Worm (Caenorhabditis elegans) whole organism, mixed stage, embryonic: Measurements from ENCODE around the gene T02H6.8.
A peak's percentile ranks its signal among the peaks of the same experiment; 100 is the strongest.

ENCODE experiments used
- bed-3 ChIP-seq: fragments of 200-800 bp; sonication (Bioruptor generic); optimal IDR thresholded peaks from 3 replicates; lab custom pipeline; 2018; ENCODE audit warnings: mild to moderate bottlenecking, missing genetic modification characterization, moderate library complexity, missing compliant biosample characterization
- blmp-1 ChIP-seq: fragments of 150-350 bp; optimal IDR thresholded peaks from 2 replicates; lab custom pipeline; 2014; ENCODE audit warnings: missing biosample characterization, missing genetic modification characterization
- ceh-39 ChIP-seq: fragments of 150-350 bp; optimal IDR thresholded peaks from 2 replicates; lab custom pipeline; 2014; ENCODE audit warnings: missing biosample characterization, missing genetic modification characterization
- ceh-83 ChIP-seq: fragments of 200-800 bp; sonication (Bioruptor generic); optimal IDR thresholded peaks from 2 replicates; lab custom pipeline; 2018; ENCODE audit warnings: mild to moderate bottlenecking, missing genetic modification characterization, missing compliant biosample characterization
- ces-1 ChIP-seq: fragments of 150-350 bp; optimal IDR thresholded peaks from 2 replicates; lab custom pipeline; 2014; ENCODE audit warnings: missing biosample characterization, missing genetic modification reagents, missing genetic modification characterization
- cnd-1 ChIP-seq: fragments of 200-800 bp; sonication (Bioruptor generic); optimal IDR thresholded peaks from 2 replicates; lab custom pipeline; 2018; ENCODE audit warnings: mild to moderate bottlenecking, missing genetic modification characterization, missing compliant biosample characterization
- drap-1 ChIP-seq: fragments of 200-800 bp; sonication (Bioruptor generic); optimal IDR thresholded peaks from 3 replicates; lab custom pipeline; 2018; ENCODE audit warnings: mild to moderate bottlenecking, missing genetic modification characterization, missing compliant biosample characterization
- elt-1 ChIP-seq: sonication (generic microtip); optimal IDR thresholded peaks from 2 replicates; lab custom pipeline; 2017; ENCODE audit warnings: missing genetic modification characterization, mild to moderate bottlenecking, missing compliant biosample characterization, antibody characterized with exemption, moderate library complexity, borderline replicate concordance; ENCODE audit not compliant: insufficient read depth
- flh-1 ChIP-seq: fragments of 200-800 bp; sonication (Bioruptor generic); optimal IDR thresholded peaks from 2 replicates; lab custom pipeline; 2018; ENCODE audit warnings: mild to moderate bottlenecking, missing genetic modification characterization, moderate library complexity, missing compliant biosample characterization
- ham-2 ChIP-seq: fragments of 200-800 bp; sonication (Bioruptor generic); optimal IDR thresholded peaks from 2 replicates; lab custom pipeline; 2018; ENCODE audit warnings: mild to moderate bottlenecking, missing genetic modification characterization, missing compliant biosample characterization
- hlh-1 ChIP-seq: fragments of 150-350 bp; optimal IDR thresholded peaks from 2 replicates; lab custom pipeline; 2014; ENCODE audit warnings: missing biosample characterization, missing genetic modification reagents, missing genetic modification characterization
- lin-13 ChIP-seq: fragments of 150-350 bp; optimal IDR thresholded peaks from 2 replicates; lab custom pipeline; 2014; ENCODE audit warnings: missing biosample characterization, missing genetic modification characterization
- lsy-2 ChIP-seq: fragments of 150-350 bp; optimal IDR thresholded peaks from 2 replicates; lab custom pipeline; 2014; ENCODE audit warnings: missing biosample characterization, missing genetic modification characterization
- mab-5 ChIP-seq: fragments of 150-350 bp; optimal IDR thresholded peaks from 2 replicates; lab custom pipeline; 2014; ENCODE audit warnings: missing biosample characterization, missing genetic modification characterization
- mep-1 ChIP-seq: fragments of 150-350 bp; optimal IDR thresholded peaks from 2 replicates; lab custom pipeline; 2017; ENCODE audit warnings: missing biosample characterization, missing genetic modification reagents, missing genetic modification characterization, inconsistent platforms
- mls-2 ChIP-seq: sonication (generic microtip); optimal IDR thresholded peaks from 2 replicates; lab custom pipeline; 2016; ENCODE audit warnings: mild to moderate bottlenecking, missing genetic modification characterization, moderate library complexity, missing compliant biosample characterization
- nhr-12 ChIP-seq: fragments of 150-350 bp; optimal IDR thresholded peaks from 2 replicates; lab custom pipeline; 2014; ENCODE audit warnings: missing biosample characterization, missing genetic modification characterization
- nhr-2 ChIP-seq: fragments of 150-350 bp; optimal IDR thresholded peaks from 2 replicates; lab custom pipeline; 2014; ENCODE audit warnings: missing biosample characterization, missing genetic modification characterization
- nhr-237 ChIP-seq: fragments of 150-350 bp; optimal IDR thresholded peaks from 2 replicates; lab custom pipeline; 2014; ENCODE audit warnings: missing biosample characterization, missing genetic modification characterization
- nhr-76 ChIP-seq: sonication (generic microtip); optimal IDR thresholded peaks from 2 replicates; lab custom pipeline; 2017; ENCODE audit warnings: missing biosample characterization, missing genetic modification characterization
- pha-4 ChIP-seq: fragments of 150-350 bp; optimal IDR thresholded peaks from 2 replicates; lab custom pipeline; 2018; ENCODE audit warnings: missing biosample characterization, missing genetic modification reagents, missing genetic modification characterization
- sem-2 ChIP-seq: fragments of 200-800 bp; sonication (Bioruptor generic); optimal IDR thresholded peaks from 2 replicates; lab custom pipeline; 2018; ENCODE audit warnings: mild to moderate bottlenecking, missing genetic modification characterization, missing compliant biosample characterization
- snpc-4 ChIP-seq: fragments of 150-350 bp; optimal IDR thresholded peaks from 2 replicates; lab custom pipeline; 2014; ENCODE audit warnings: missing biosample characterization, missing genetic modification characterization
- sptf-1 ChIP-seq: sonication (generic microtip); optimal IDR thresholded peaks from 2 replicates; lab custom pipeline; 2017; ENCODE audit warnings: mild to moderate bottlenecking, missing genetic modification characterization, moderate library complexity, missing compliant biosample characterization
- tbx-8 ChIP-seq: fragments of 200-800 bp; sonication (Bioruptor generic); optimal IDR thresholded peaks from 2 replicates; lab custom pipeline; 2018; ENCODE audit warnings: mild to moderate bottlenecking, missing genetic modification characterization, moderate library complexity, missing compliant biosample characterization
- unc-120 ChIP-seq: sonication (generic microtip); optimal IDR thresholded peaks from 2 replicates; lab custom pipeline; 2017; ENCODE audit warnings: missing genetic modification characterization, missing compliant biosample characterization; ENCODE audit not compliant: poor library complexity, severe bottlenecking
- unc-62 ChIP-seq: fragments of 150-350 bp; optimal IDR thresholded peaks from 2 replicates; lab custom pipeline; 2014; ENCODE audit warnings: missing biosample characterization, missing genetic modification reagents, missing genetic modification characterization
- zip-8 ChIP-seq: fragments of 150-350 bp; optimal IDR thresholded peaks from 2 replicates; lab custom pipeline; 2014; ENCODE audit warnings: missing biosample characterization, missing genetic modification characterization
- ztf-11 ChIP-seq: fragments of 150-350 bp; optimal IDR thresholded peaks from 2 replicates; lab custom pipeline; 2014; ENCODE audit warnings: missing biosample characterization, missing genetic modification characterization

Gene T02H6.8

DNA sequence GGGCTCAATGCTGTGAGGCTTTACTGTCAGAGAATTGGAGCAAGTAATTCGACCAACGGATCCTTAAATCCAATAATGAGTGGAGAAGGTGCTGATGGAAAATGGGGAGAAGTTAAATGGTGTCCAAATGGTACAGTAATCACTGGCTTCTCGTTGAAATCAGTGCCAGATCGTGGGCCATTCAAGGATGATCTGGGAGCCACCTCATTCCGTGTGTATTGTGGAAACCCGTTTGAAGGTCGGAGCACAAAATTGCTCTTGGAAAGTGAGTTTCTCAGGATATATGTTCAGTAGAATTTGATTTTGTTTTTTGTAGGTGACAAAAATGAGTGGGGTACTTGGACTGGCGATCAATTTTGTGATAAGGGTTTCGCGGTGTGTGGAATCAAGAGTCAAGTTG lies 4.8 kb upstream of the T02H6.8 start:
- TF ChIP-seq bed-3 (no peak), ces-1 (GFP tag; lab: Kevin White, UChicago) (no peak), snpc-4 (tag; lab: Kevin White, UChicago) (no peak), ceh-83 (GFP tag; lab: Kevin White, UChicago) (no peak), ham-2 (GFP tag; lab: Kevin White, UChicago) (no peak), mep-1 (tag; lab: Kevin White, UChicago) (no peak), sem-2 (GFP tag; lab: Kevin White, UChicago) (no peak), blmp-1 (tag; lab: Kevin White, UChicago) (no peak), unc-120 (tag; lab: Kevin White, UChicago) (no peak), mls-2 (no peak), nhr-76 (tag; lab: Kevin White, UChicago) (no peak), nhr-237 (no peak), unc-62 (GFP tag; lab: Kevin White, UChicago) (no peak), zip-8 (tag; lab: Kevin White, UChicago) (no peak), drap-1 (no peak), lin-13 (tag; lab: Kevin White, UChicago) (no peak)

DNA sequence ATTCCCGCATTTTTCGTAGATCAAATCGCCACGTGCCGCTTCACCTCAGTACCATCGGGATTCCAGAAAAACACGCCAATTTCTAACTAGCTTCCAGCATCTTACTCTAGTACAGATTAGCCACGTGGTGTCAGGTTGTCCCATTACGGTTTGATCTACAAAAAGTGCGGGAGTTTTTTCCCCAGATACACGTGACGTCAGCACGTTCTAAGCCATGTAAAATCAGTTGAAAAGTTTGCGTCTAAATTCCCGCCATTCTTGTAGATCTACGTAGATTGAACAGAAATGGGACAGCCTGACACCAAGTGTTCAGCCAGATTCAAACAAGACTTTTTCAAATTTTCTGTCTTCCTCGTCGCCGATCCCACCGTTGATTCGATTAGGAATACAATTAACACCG lies 2.1 kb upstream of the T02H6.8 start, which contains the start of gene T02H6.9:
Gene T02H6.9 (plus strand): TSS at position 301 of the 400 bp plus-strand sequence.
- TF ChIP-seq sem-2 (GFP tag; lab: Kevin White, UChicago) (no peak), nhr-237 (no peak), pha-4 (tag; lab: Kevin White, UChicago) (no peak), snpc-4 (tag; lab: Kevin White, UChicago) (no peak), tbx-8 (GFP tag; lab: Kevin White, UChicago) (no peak), ceh-83 (GFP tag; lab: Kevin White, UChicago) (no peak), unc-62 (GFP tag; lab: Kevin White, UChicago) (no peak), nhr-2 (no peak), hlh-1 (tag; lab: Kevin White, UChicago) (no peak), lsy-2 (tag; lab: Kevin White, UChicago) (no peak), ces-1 (GFP tag; lab: Kevin White, UChicago) (no peak), sptf-1 (tag; lab: Kevin White, UChicago) (no peak), ceh-39 (tag; lab: Kevin White, UChicago) (no peak), drap-1 (no peak), blmp-1 (tag; lab: Kevin White, UChicago) (no peak), ham-2 (GFP tag; lab: Kevin White, UChicago) (no peak)

DNA sequence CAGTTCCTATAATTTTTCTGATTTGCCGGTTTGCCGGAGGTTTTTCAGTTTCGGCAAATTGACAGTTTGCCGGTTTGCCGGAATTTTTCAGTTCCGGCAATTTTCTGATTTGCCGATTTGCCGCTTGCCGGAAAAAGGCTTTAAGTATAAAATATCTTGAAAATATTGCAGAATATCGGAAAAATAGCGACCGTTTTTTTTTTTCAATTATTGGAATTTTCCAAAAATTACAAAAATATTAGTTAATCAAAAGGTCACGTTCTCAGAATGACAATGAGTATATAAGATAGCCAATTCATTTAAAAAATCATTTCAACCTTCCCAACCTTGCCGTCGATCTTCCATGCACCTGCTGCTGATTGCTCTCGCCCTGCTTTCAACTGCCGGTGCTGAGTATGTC lies 1.7 kb downstream of the T02H6.8 start, which contains the start of gene T02H6.7:
Gene T02H6.7 (plus strand): TSS at position 301 of the 400 bp plus-strand sequence.
- no peak for TF ChIP-seq ces-1 (GFP tag; lab: Kevin White, UChicago)
- TF ChIP-seq flh-1 (GFP tag; lab: Kevin White, UChicago), result no peak
- TF ChIP-seq hlh-1 (tag; lab: Kevin White, UChicago), result no peak
- TF ChIP-seq nhr-2, result no peak
- TF ChIP-seq zip-8 (tag; lab: Kevin White, UChicago), result no peak
- TF ChIP-seq lin-13 (tag; lab: Kevin White, UChicago), result no peak
- TF ChIP-seq nhr-237, result no peak
- TF ChIP-seq mls-2, result no peak
- TF ChIP-seq mab-5 (tag; lab: Kevin White, UChicago), result no peak
- TF ChIP-seq ceh-39 (tag; lab: Kevin White, UChicago), result no peak

DNA sequence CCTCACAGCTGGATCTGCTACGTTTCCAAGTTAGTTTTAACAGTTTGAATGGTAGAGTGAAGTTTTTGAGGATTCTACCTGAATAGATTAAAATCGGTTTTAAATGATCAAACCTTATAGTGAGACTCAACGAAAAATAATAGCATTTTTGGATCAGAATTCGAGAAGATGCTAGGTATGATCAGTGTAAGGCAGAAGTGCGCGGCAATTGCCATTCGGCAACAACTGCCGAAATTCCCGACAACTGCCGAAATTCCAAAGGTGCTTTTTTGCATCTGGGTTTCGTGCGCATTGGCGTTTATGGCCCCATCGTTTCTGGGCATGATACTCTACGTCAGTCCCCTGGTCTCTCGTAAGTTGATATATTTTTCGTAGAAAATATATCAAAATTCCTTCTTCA lies 2.8 kb downstream of the T02H6.8 start, which contains the start of gene T02H6.6:
Gene T02H6.6 (plus strand): TSS at position 301 of the 400 bp plus-strand sequence.
- no peak for TF ChIP-seq mab-5 (tag; lab: Kevin White, UChicago)
- TF ChIP-seq hlh-1 (tag; lab: Kevin White, UChicago), result peak; percentile 63
- TF ChIP-seq, all 35 proteins: peak for 1

DNA sequence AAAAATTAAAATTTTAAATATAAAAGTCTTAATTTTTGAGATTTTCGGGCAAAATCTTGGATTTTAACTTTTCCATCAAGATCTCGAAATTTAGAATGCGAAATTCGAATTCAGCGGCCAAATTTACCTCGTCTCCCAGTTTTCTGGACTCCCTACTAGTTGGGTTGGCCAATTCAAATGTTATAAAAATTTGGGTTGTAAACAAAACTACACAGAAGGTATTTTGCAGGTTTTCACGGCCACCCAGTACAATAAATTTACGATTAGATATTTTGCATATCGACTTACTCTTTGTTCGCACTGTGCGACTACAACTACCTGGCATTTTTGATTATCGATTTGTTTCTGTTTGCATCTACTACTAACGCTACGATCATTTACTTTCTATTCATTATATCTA lies 4.2 kb downstream of the T02H6.8 start, which contains the start of gene T02H6.5:
Gene T02H6.5 (plus strand): TSS at position 301 of the 400 bp plus-strand sequence.
- TF ChIP-seq lsy-2 (tag; lab: Kevin White, UChicago) (no peak), nhr-12 (no peak), ces-1 (GFP tag; lab: Kevin White, UChicago) (no peak), bed-3 (no peak), lin-13 (tag; lab: Kevin White, UChicago) (no peak), blmp-1 (tag; lab: Kevin White, UChicago) (no peak), nhr-2 (no peak), cnd-1 (tag; lab: Kevin White, UChicago) (no peak), pha-4 (tag; lab: Kevin White, UChicago) (no peak), elt-1 (tag; lab: Kevin White, UChicago) (no peak), nhr-76 (tag; lab: Kevin White, UChicago) (no peak), tbx-8 (GFP tag; lab: Kevin White, UChicago) (no peak), flh-1 (GFP tag; lab: Kevin White, UChicago) (no peak), ztf-11 (no peak), ceh-39 (tag; lab: Kevin White, UChicago) (no peak)
